Worm (Caenorhabditis elegans) whole organism, late embryonic: Measurements from ENCODE around the gene C07A9.13.

Experiments used
- C08G9.2 ChIP-seq: sonication (generic microtip); optimal IDR thresholded peaks from 2 replicates; lab custom pipeline; 2016; ENCODE audit warnings: mild to moderate bottlenecking, missing genetic modification characterization, moderate library complexity, missing compliant biosample characterization
- F13H6.1 ChIP-seq: sonication (generic microtip); optimal IDR thresholded peaks from 2 replicates; lab custom pipeline; 2016; ENCODE audit warnings: missing genetic modification characterization, missing compliant biosample characterization
- T23F11.4 ChIP-seq: fragments of 200-800 bp; sonication (Bioruptor generic); optimal IDR thresholded peaks from 2 replicates; lab custom pipeline; 2018; ENCODE audit warnings: mild to moderate bottlenecking, missing genetic modification characterization, missing compliant biosample characterization
- ama-1 ChIP-seq: fragments of 150-350 bp; optimal IDR thresholded peaks from 2 replicates; lab custom pipeline; 2014
- ceh-14 ChIP-seq: sonication (generic microtip); optimal IDR thresholded peaks from 2 replicates; lab custom pipeline; 2016; ENCODE audit warnings: missing genotype, missing genetic modification characterization, missing compliant biosample characterization
- ceh-19 ChIP-seq: fragments of 200-800 bp; sonication (Bioruptor generic); optimal IDR thresholded peaks from 2 replicates; lab custom pipeline; 2018; ENCODE audit warnings: mild to moderate bottlenecking, missing genetic modification characterization, missing compliant biosample characterization
- ceh-2 ChIP-seq: sonication (generic microtip); optimal IDR thresholded peaks from 2 replicates; lab custom pipeline; 2016; ENCODE audit warnings: missing genotype, missing genetic modification characterization, missing compliant biosample characterization
- ceh-24 ChIP-seq: sonication (generic microtip); optimal IDR thresholded peaks from 2 replicates; lab custom pipeline; 2016; ENCODE audit warnings: mild to moderate bottlenecking, missing genetic modification characterization, missing compliant biosample characterization
- ceh-30 ChIP-seq: fragments of 150-350 bp; optimal IDR thresholded peaks from 2 replicates; lab custom pipeline; 2014; ENCODE audit warnings: missing biosample characterization, missing genetic modification characterization
- ceh-31 ChIP-seq: sonication (generic microtip); optimal IDR thresholded peaks from 2 replicates; lab custom pipeline; 2016; ENCODE audit warnings: missing genetic modification characterization, missing compliant biosample characterization
- ceh-34 ChIP-seq: sonication (generic microtip); optimal IDR thresholded peaks from 2 replicates; lab custom pipeline; 2016; ENCODE audit warnings: mild to moderate bottlenecking, missing genetic modification characterization, missing compliant biosample characterization
- ceh-6 ChIP-seq: fragments of 200-800 bp; sonication (Bioruptor generic); optimal IDR thresholded peaks from 2 replicates; lab custom pipeline; 2018; ENCODE audit warnings: mild to moderate bottlenecking, missing genetic modification characterization, missing compliant biosample characterization
- ceh-9 ChIP-seq: sonication (generic microtip); optimal IDR thresholded peaks from 2 replicates; lab custom pipeline; 2016; ENCODE audit warnings: mild to moderate bottlenecking, missing genetic modification characterization, inconsistent platforms, missing compliant biosample characterization
- elt-2 ChIP-seq: sonication (generic microtip); optimal IDR thresholded peaks from 2 replicates; lab custom pipeline; 2016; ENCODE audit warnings: missing genetic modification reagents, missing genetic modification characterization, missing compliant biosample characterization
- ets-4 ChIP-seq: sonication (generic microtip); optimal IDR thresholded peaks from 2 replicates; lab custom pipeline; 2016; ENCODE audit warnings: missing genetic modification characterization, missing compliant biosample characterization
- fax-1 ChIP-seq: sonication (generic microtip); optimal IDR thresholded peaks from 2 replicates; lab custom pipeline; 2016; ENCODE audit warnings: missing genotype, missing genetic modification characterization, missing compliant biosample characterization
- gmeb-2 ChIP-seq: sonication (generic microtip); optimal IDR thresholded peaks from 2 replicates; lab custom pipeline; 2016; ENCODE audit warnings: missing genetic modification characterization, inconsistent platforms, missing compliant biosample characterization
- lin-11 ChIP-seq: fragments of 200-800 bp; sonication (Bioruptor generic); optimal IDR thresholded peaks from 2 replicates; lab custom pipeline; 2018; ENCODE audit warnings: mild to moderate bottlenecking, missing genetic modification characterization, missing compliant biosample characterization
- mec-3 ChIP-seq: sonication (generic microtip); optimal IDR thresholded peaks from 2 replicates; lab custom pipeline; 2016; ENCODE audit warnings: borderline replicate concordance, missing genetic modification characterization, missing compliant biosample characterization
- nfya-1 ChIP-seq: sonication (generic microtip); optimal IDR thresholded peaks from 2 replicates; lab custom pipeline; 2017; ENCODE audit warnings: missing genetic modification characterization, mild to moderate bottlenecking, missing compliant biosample characterization, antibody characterized with exemption, moderate library complexity
- nhr-11 ChIP-seq: fragments of 150-350 bp; optimal IDR thresholded peaks from 2 replicates; lab custom pipeline; 2014; ENCODE audit warnings: missing biosample characterization, missing genetic modification characterization
- npax-4 ChIP-seq: sonication (generic microtip); optimal IDR thresholded peaks from 2 replicates; lab custom pipeline; 2016; ENCODE audit warnings: missing genetic modification characterization, missing compliant biosample characterization
- pat-9 ChIP-seq: fragments of 200-800 bp; sonication (Bioruptor generic); optimal IDR thresholded peaks from 2 replicates; lab custom pipeline; 2018; ENCODE audit warnings: mild to moderate bottlenecking, missing genetic modification characterization, moderate library complexity, missing compliant biosample characterization
- pax-1 ChIP-seq: fragments of 150-350 bp; optimal IDR thresholded peaks from 2 replicates; lab custom pipeline; 2014; ENCODE audit warnings: missing biosample characterization, missing genetic modification characterization
- pha-4 ChIP-seq: fragments of 150-350 bp; optimal IDR thresholded peaks from 2 replicates; lab custom pipeline; 2018; ENCODE audit warnings: missing biosample characterization, missing genetic modification reagents, missing genetic modification characterization
- pros-1 ChIP-seq: fragments of 150-350 bp; optimal IDR thresholded peaks from 2 replicates; lab custom pipeline; 2014; ENCODE audit warnings: missing biosample characterization, missing genetic modification reagents, missing genetic modification characterization
- ref-2 ChIP-seq: sonication (generic microtip); optimal IDR thresholded peaks from 2 replicates; lab custom pipeline; 2016; ENCODE audit warnings: missing genetic modification characterization, missing compliant biosample characterization
- rnt-1 ChIP-seq: sonication (generic microtip); optimal IDR thresholded peaks from 2 replicates; lab custom pipeline; 2016; ENCODE audit warnings: missing genetic modification characterization, missing compliant biosample characterization
- sdc-2 ChIP-seq: sonication (generic microtip); optimal IDR thresholded peaks from 2 replicates; lab custom pipeline; 2016; ENCODE audit warnings: missing genotype, missing genetic modification characterization, missing compliant biosample characterization
- syd-9 ChIP-seq: sonication (generic microtip); optimal IDR thresholded peaks from 2 replicates; lab custom pipeline; 2016; ENCODE audit warnings: mild to moderate bottlenecking, missing genetic modification characterization, moderate library complexity, missing compliant biosample characterization
- unc-86 ChIP-seq: sonication (generic microtip); optimal IDR thresholded peaks from 2 replicates; lab custom pipeline; 2016; ENCODE audit warnings: missing genetic modification characterization, missing compliant biosample characterization
- zip-5 ChIP-seq: sonication (generic microtip); optimal IDR thresholded peaks from 2 replicates; lab custom pipeline; 2016; ENCODE audit warnings: missing genetic modification characterization, missing compliant biosample characterization
- ztf-16 ChIP-seq: sonication (generic microtip); optimal IDR thresholded peaks from 2 replicates; lab custom pipeline; 2017; ENCODE audit warnings: missing genetic modification characterization, missing compliant biosample characterization

C07A9.13 gene

DNA sequence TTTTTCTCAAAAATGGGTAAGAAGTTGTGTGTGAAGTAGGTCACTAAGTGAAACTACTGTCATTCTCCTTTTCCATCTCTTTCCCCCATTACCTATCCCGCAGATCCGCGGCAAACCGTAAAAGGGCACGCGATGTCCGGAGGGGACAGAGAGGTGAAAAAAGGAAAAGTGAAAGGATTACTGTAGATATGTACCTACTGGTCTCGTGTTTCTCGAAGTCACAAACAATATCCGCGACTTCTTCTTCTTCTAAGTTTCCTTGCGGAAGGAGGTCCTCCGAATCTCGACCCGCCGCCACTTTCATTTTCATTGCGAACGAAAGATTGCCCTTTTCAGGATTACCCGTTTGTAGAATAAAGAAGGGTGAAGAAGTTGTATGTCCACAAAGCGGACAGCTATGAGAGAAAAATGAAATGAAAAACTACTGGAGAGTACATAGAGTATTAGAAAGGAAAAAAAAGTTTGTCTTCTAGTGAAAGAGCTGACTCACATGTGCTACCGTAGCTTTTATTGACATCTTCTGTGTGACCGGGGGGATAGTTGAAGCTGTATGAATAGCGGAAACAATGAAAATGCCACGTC lies 34.6 kb downstream of the C07A9.13 start:
- TF ChIP-seq lin-11, result no peak
- peak; percentile 67 for TF ChIP-seq ref-2 (tag; lab: Kevin White, UChicago)

DNA sequence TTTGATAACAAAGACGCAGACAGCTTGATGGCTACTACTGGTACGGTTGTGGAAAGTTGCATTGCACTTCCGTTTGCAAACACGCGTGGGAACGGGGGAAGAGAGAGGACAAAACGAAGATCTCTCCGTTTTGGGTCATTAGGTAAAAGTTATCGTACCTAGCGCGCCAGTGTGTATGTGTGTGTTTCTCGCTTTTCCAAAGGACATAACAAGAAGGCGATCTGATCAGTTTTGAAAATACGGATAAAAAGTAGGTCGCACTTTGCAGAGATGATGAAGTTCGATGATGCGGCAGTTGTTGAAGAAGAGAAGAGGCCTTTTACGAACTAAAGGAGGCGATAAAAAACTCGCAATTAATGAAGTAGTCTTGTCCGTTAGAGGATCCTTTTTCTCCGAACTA lies 36.0 kb downstream of the C07A9.13 start:
- TF ChIP-seq fax-1 (tag; lab: Kevin White, UChicago), result no peak
- no peak for TF ChIP-seq pros-1 (tag; lab: Kevin White, UChicago)
- no peak for TF ChIP-seq syd-9 (tag; lab: Kevin White, UChicago)
- no peak for TF ChIP-seq npax-4
- TF ChIP-seq mec-3 (tag; lab: Kevin White, UChicago), result no peak
- TF ChIP-seq ref-2 (tag; lab: Kevin White, UChicago), result no peak
- TF ChIP-seq rnt-1 (tag; lab: Kevin White, UChicago), result no peak
- no peak for TF ChIP-seq C08G9.2 (tag; lab: Kevin White, UChicago)
- no peak for TF ChIP-seq pha-4
- no peak for TF ChIP-seq ceh-6
- TF ChIP-seq ceh-34 (tag; lab: Kevin White, UChicago), result no peak
- TF ChIP-seq elt-2 (tag; lab: Kevin White, UChicago), result no peak
- no peak for TF ChIP-seq T23F11.4 (GFP tag; lab: Kevin White, UChicago)
- TF ChIP-seq ets-4, result no peak
- TF ChIP-seq gmeb-2, result no peak
- no peak for TF ChIP-seq zip-5 (tag; lab: Kevin White, UChicago)

DNA sequence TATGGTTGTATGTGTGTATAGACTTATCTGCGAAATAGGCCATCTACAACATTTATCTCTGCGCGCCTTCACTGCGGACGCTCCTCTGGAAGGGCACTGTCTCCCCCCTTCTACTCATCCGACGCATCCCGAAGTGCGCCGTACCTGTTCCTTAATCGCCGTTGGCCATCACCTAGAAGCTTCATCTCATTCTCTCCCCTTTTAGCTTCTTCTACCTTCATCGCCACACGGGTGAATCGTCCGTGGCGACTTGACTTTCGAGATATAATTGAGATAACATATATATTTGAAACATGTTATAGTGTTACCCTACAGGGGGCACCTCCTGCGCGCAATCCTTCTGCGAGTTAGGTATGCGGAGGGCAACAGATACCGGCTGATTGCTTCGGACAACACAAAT lies 39.0 kb downstream of the C07A9.13 start:
- TF ChIP-seq ceh-30 (tag; lab: Kevin White, UChicago) (no peak), F13H6.1 (tag; lab: Kevin White, UChicago) (no peak), ceh-31 (tag; lab: Kevin White, UChicago) (peak; percentile 8), rnt-1 (tag; lab: Kevin White, UChicago) (peak; percentile 58)

DNA sequence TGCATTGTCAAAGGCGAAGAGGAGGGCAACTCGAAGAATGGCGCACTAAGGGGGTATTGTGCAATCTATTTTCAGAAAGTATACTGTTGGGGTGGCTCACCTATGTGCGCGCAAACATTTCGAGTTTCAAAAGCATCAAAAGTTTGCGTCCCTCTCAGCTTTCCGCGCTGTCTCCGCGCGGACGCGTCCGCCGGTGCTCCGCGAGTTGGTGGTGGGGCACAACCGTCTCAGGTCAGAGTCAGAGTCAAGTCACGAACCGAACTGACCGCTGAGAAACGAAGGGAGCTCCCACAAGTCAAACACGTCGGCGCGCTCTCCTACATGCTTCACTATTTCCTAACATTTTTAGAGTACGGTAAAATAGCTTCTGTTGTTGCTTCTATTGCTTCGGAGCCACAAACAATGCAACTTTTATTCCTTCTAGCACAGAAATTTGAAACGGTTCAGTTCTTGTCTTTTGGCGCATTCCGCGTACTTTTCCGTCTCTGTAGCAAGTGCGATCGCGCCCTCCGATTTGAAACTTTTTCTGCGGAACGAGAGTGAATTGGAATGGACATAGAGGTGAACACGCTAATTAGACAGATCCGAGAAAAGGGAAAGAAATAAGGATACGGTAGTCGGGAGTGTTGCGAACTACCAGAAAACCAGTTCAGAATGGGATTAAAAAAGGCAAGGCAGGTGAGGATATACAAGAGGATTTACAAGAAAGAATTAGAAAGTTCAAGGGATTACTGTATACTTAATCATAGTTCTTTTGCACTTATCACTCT lies 41.6 kb downstream of the C07A9.13 start:
- TF ChIP-seq ceh-2 (tag; lab: Kevin White, UChicago), result peak; percentile 19
- TF ChIP-seq pat-9 (tag; lab: Kevin White, UChicago), result no peak
- TF ChIP-seq, all 69 proteins: peak for 1

ce11 chrIII:9638159-9638754 lies 42.8 kb downstream of the C07A9.13 start:
- TF ChIP-seq ceh-34 (tag; lab: Kevin White, UChicago) (peak; percentile 8), ceh-19 (GFP tag; lab: Kevin White, UChicago) (peak; percentile 40), sdc-2 (tag; lab: Kevin White, UChicago) (no peak), ztf-16 (tag; lab: Kevin White, UChicago) (no peak), ceh-14 (tag; lab: Kevin White, UChicago) (no peak), elt-2 (tag; lab: Kevin White, UChicago) (peak; percentile 1), ceh-24 (no peak), ama-1 (no peak), ceh-9 (no peak), nhr-11 (tag; lab: Kevin White, UChicago) (no peak), nfya-1 (tag; lab: Kevin White, UChicago) (no peak), unc-86 (tag; lab: Kevin White, UChicago) (no peak), pax-1 (tag; lab: Kevin White, UChicago) (no peak), lin-11 (no peak), F13H6.1 (tag; lab: Kevin White, UChicago) (no peak)
